Worm (Caenorhabditis elegans) whole organism, young adult: Measurements from ENCODE around the gene C01G10.5.

Experiments used
- B0261.1 ChIP-seq: sonication (generic microtip); optimal IDR thresholded peaks from 2 replicates; lab custom pipeline; 2016; ENCODE audit warnings: mild to moderate bottlenecking, missing genetic modification characterization, moderate library complexity, missing compliant biosample characterization
- D2030.7 ChIP-seq: fragments of 200-800 bp; sonication (Bioruptor generic); IDR thresholded peaks from 2 replicates; pipeline ENCODE4 v1.3.6; 2022; ENCODE audit warnings: missing genetic modification reagents, missing genetic modification characterization, missing compliant biosample characterization
- F10E7.11 ChIP-seq: sonication (generic microtip); optimal IDR thresholded peaks from 2 replicates; lab custom pipeline; 2017; ENCODE audit warnings: mild to moderate bottlenecking, missing genetic modification characterization, moderate library complexity, missing compliant biosample characterization
- F22D6.2 ChIP-seq: sonication (generic microtip); optimal IDR thresholded peaks from 2 replicates; lab custom pipeline; 2016; ENCODE audit warnings: mild to moderate bottlenecking, missing genetic modification characterization, missing compliant biosample characterization
- F55B11.4 ChIP-seq: sonication (generic microtip); optimal IDR thresholded peaks from 2 replicates; lab custom pipeline; 2016; ENCODE audit warnings: missing compliant biosample characterization, missing genetic modification characterization, borderline replicate concordance; ENCODE audit not compliant: insufficient read depth
- K12H6.12 ChIP-seq: fragments of 200-800 bp; sonication (Bioruptor generic); optimal IDR thresholded peaks from 2 replicates; lab custom pipeline; 2018; ENCODE audit warnings: mild to moderate bottlenecking, missing genetic modification characterization, missing compliant biosample characterization
- Y56A3A.18 ChIP-seq: fragments of 200-800 bp; sonication (Bioruptor generic); IDR thresholded peaks from 2 replicates; pipeline ENCODE4 v1.3.6; 2022; ENCODE audit warnings: missing genetic modification reagents, missing genetic modification characterization, missing compliant biosample characterization
- aptf-3 ChIP-seq: fragments of 200-800 bp; sonication (Bioruptor generic); IDR thresholded peaks from 2 replicates; pipeline ENCODE4 v1.3.6; 2022; ENCODE audit warnings: missing genetic modification characterization, missing compliant biosample characterization
- atf-7 ChIP-seq: sonication (generic microtip); optimal IDR thresholded peaks from 2 replicates; lab custom pipeline; 2017; ENCODE audit warnings: mild to moderate bottlenecking, missing genetic modification characterization, missing compliant biosample characterization
- attf-5 ChIP-seq: fragments of 200-800 bp; sonication (Bioruptor generic); optimal IDR thresholded peaks from 2 replicates; lab custom pipeline; 2018; ENCODE audit warnings: mild to moderate bottlenecking, missing genetic modification characterization, missing compliant biosample characterization
- ccch-3 ChIP-seq: fragments of 200-800 bp; sonication (Bioruptor generic); optimal IDR thresholded peaks from 2 replicates; lab custom pipeline; 2018; ENCODE audit warnings: mild to moderate bottlenecking, missing genetic modification characterization, missing compliant biosample characterization
- cebp-1 ChIP-seq, 2 experiments: fragments of 200-800 bp in 1 of 2; sonication (Bioruptor generic) in 1 of 2; sonication (generic microtip) in 1 of 2; IDR thresholded peaks in 1 of 2; optimal IDR thresholded peaks in 1 of 2; 2 replicates each; pipeline versions ENCODE4 v1.3.6 to Lab custom; 2017 to 2022; ENCODE audit warnings: missing compliant biosample characterization in 2 of 2, missing genetic modification characterization in 2 of 2, mild to moderate bottlenecking in 1 of 2, missing genetic modification reagents in 1 of 2, moderate library complexity in 1 of 2
- ceh-100 ChIP-seq: fragments of 200-800 bp; sonication (Bioruptor generic); IDR thresholded peaks from 2 replicates; pipeline ENCODE4 v1.3.6; 2022; ENCODE audit warnings: missing genetic modification reagents, missing genetic modification characterization, missing compliant biosample characterization
- ceh-27 ChIP-seq: fragments of 200-800 bp; sonication (Bioruptor generic); optimal IDR thresholded peaks from 2 replicates; lab custom pipeline; 2018; ENCODE audit warnings: mild to moderate bottlenecking, missing genetic modification characterization, moderate library complexity, missing compliant biosample characterization
- dpl-1 ChIP-seq: fragments of 150-350 bp; optimal IDR thresholded peaks from 2 replicates; lab custom pipeline; 2014; ENCODE audit warnings: missing biosample characterization, missing genetic modification reagents, missing genetic modification characterization
- efl-1 ChIP-seq: fragments of 150-350 bp; optimal IDR thresholded peaks from 2 replicates; lab custom pipeline; 2014; ENCODE audit warnings: missing biosample characterization, missing genetic modification reagents, missing genetic modification characterization
- egrh-3 ChIP-seq: fragments of 200-800 bp; sonication (Bioruptor generic); IDR thresholded peaks from 2 replicates; pipeline ENCODE4 v1.3.6; 2022; ENCODE audit warnings: missing genetic modification reagents, missing genetic modification characterization, missing compliant biosample characterization
- ekl-4 ChIP-seq: fragments of 200-800 bp; sonication (Bioruptor generic); IDR thresholded peaks from 2 replicates; pipeline ENCODE4 v1.3.6; 2022; ENCODE audit warnings: missing genetic modification reagents, missing genetic modification characterization, missing compliant biosample characterization
- fkh-3 ChIP-seq: sonication (generic microtip); optimal IDR thresholded peaks from 2 replicates; lab custom pipeline; 2016; ENCODE audit warnings: mild to moderate bottlenecking, missing genetic modification characterization, missing compliant biosample characterization
- gei-17 ChIP-seq: fragments of 200-800 bp; sonication (Bioruptor generic); optimal IDR thresholded peaks from 2 replicates; lab custom pipeline; 2018; ENCODE audit warnings: mild to moderate bottlenecking, missing genetic modification characterization, missing compliant biosample characterization
- hlh-12 ChIP-seq: sonication (generic microtip); optimal IDR thresholded peaks from 2 replicates; lab custom pipeline; 2016; ENCODE audit warnings: missing genetic modification characterization, missing compliant biosample characterization
- hmg-1.2 ChIP-seq: fragments of 200-800 bp; sonication (Bioruptor generic); IDR thresholded peaks from 2 replicates; pipeline ENCODE4 v1.3.6; 2022; ENCODE audit warnings: missing genetic modification reagents, missing genetic modification characterization, missing compliant biosample characterization
- lag-1 ChIP-seq: fragments of 200-800 bp; sonication (Bioruptor generic); IDR thresholded peaks from 2 replicates; pipeline ENCODE4 v1.3.6; 2022; ENCODE audit warnings: missing genetic modification reagents, missing genetic modification characterization, missing compliant biosample characterization
- let-526 ChIP-seq: fragments of 200-800 bp; sonication (Bioruptor generic); IDR thresholded peaks from 2 replicates; pipeline ENCODE4 v1.3.6; 2022; ENCODE audit warnings: missing genetic modification reagents, missing genetic modification characterization, missing compliant biosample characterization
- lin-54 ChIP-seq: fragments of 200-800 bp; sonication (Bioruptor generic); optimal IDR thresholded peaks from 2 replicates; lab custom pipeline; 2018; ENCODE audit warnings: mild to moderate bottlenecking, missing genetic modification characterization, missing compliant biosample characterization
- madf-10 ChIP-seq: sonication (generic microtip); optimal IDR thresholded peaks from 2 replicates; lab custom pipeline; 2016; ENCODE audit warnings: mild to moderate bottlenecking, missing genetic modification characterization, missing compliant biosample characterization
- mxl-1 ChIP-seq: sonication (generic microtip); optimal IDR thresholded peaks from 2 replicates; lab custom pipeline; 2016; ENCODE audit warnings: missing genetic modification characterization, missing compliant biosample characterization
- nfyb-1 ChIP-seq: fragments of 200-800 bp; sonication (Bioruptor generic); IDR thresholded peaks from 2 replicates; pipeline ENCODE4 v1.3.6; 2022; ENCODE audit warnings: missing genetic modification reagents, missing genetic modification characterization, missing compliant biosample characterization
- nhr-27 ChIP-seq: fragments of 200-800 bp; sonication (Bioruptor generic); optimal IDR thresholded peaks from 2 replicates; lab custom pipeline; 2018; ENCODE audit warnings: mild to moderate bottlenecking, missing genetic modification characterization, moderate library complexity, missing compliant biosample characterization
- nhr-80 ChIP-seq: sonication (generic microtip); optimal IDR thresholded peaks from 2 replicates; lab custom pipeline; 2016; ENCODE audit warnings: missing genetic modification characterization, missing compliant biosample characterization
- nhr-90 ChIP-seq: sonication (generic microtip); optimal IDR thresholded peaks from 2 replicates; lab custom pipeline; 2016; ENCODE audit warnings: missing genotype, mild to moderate bottlenecking, missing genetic modification characterization, missing compliant biosample characterization
- repo-1 ChIP-seq: sonication (generic microtip); optimal IDR thresholded peaks from 2 replicates; lab custom pipeline; 2017; ENCODE audit warnings: mild to moderate bottlenecking, missing genetic modification characterization, missing compliant biosample characterization
- snpc-4 ChIP-seq, 5 experiments: fragments of 150-350 bp in 1 of 5; sonication (generic microtip) in 4 of 5; optimal IDR thresholded peaks; 2 replicates each; lab custom pipeline; 2014 to 2018; ENCODE audit warnings: missing genetic modification characterization in 5 of 5, missing biosample characterization in 3 of 5, antibody characterized with exemption in 2 of 5, mild to moderate bottlenecking in 2 of 5, missing compliant biosample characterization in 2 of 5, missing genotype in 2 of 5, moderate library complexity in 2 of 5, missing genetic modification reagents in 1 of 5
- somi-1 ChIP-seq: fragments of 200-800 bp; sonication (Bioruptor generic); optimal IDR thresholded peaks from 2 replicates; lab custom pipeline; 2018; ENCODE audit warnings: mild to moderate bottlenecking, missing genetic modification characterization, missing compliant biosample characterization
- tbp1 ChIP-seq: fragments of 200-800 bp; sonication (Bioruptor generic); optimal IDR thresholded peaks from 2 replicates; lab custom pipeline; 2018; ENCODE audit warnings: mild to moderate bottlenecking, missing genetic modification characterization, missing compliant biosample characterization
- zfh-2 ChIP-seq: fragments of 200-800 bp; sonication (Bioruptor generic); conservative IDR thresholded peaks from 2 replicates; pipeline ENCODE4 v1.3.6; 2022; ENCODE audit warnings: missing genetic modification reagents, missing genetic modification characterization, missing compliant biosample characterization
- zim-3 ChIP-seq: sonication (generic microtip); optimal IDR thresholded peaks from 2 replicates; lab custom pipeline; 2017; ENCODE audit warnings: mild to moderate bottlenecking, missing genetic modification characterization, moderate library complexity, missing compliant biosample characterization
- ztf-18 ChIP-seq: sonication (generic microtip); optimal IDR thresholded peaks from 2 replicates; lab custom pipeline; 2016; ENCODE audit warnings: missing genotype, mild to moderate bottlenecking, missing genetic modification characterization, missing compliant biosample characterization
- ztf-22 ChIP-seq: fragments of 200-800 bp; sonication (Bioruptor generic); optimal IDR thresholded peaks from 2 replicates; lab custom pipeline; 2018; ENCODE audit warnings: mild to moderate bottlenecking, missing genetic modification characterization, moderate library complexity, missing compliant biosample characterization

Gene C01G10.5

ce11 chrV:15071015-15071810 is 18.1 kb downstream of the C01G10.5 start, which contains the start of gene unc-76 (continued):
- TF ChIP-seq zfh-2 (GFP tag; lab: Robert Waterston, UW) = peak; percentile 53; the same call in 1 of the 2 replicates
- TF ChIP-seq lag-1 (GFP tag; lab: Robert Waterston, UW) = no peak
- TF ChIP-seq F55B11.4 (tag; lab: Kevin White, UChicago) = no peak
- no peak for TF ChIP-seq ztf-22
- TF ChIP-seq aptf-3 = no peak
- no peak for TF ChIP-seq mxl-1 (tag; lab: Kevin White, UChicago)
- no peak for TF ChIP-seq dpl-1 (GFP tag; lab: Kevin White, UChicago)
- TF ChIP-seq tbp1 (GFP tag; lab: Kevin White, UChicago) = peak; percentile 10
- TF ChIP-seq ekl-4 = no peak
- no peak for TF ChIP-seq nhr-27 (tag; lab: Kevin White, UChicago)
- TF ChIP-seq attf-5 (GFP tag; lab: Kevin White, UChicago) = peak; percentile 38
- no peak for TF ChIP-seq Y56A3A.18 (GFP tag; lab: Robert Waterston, UW)
- no peak for TF ChIP-seq ccch-3 (GFP tag; lab: Kevin White, UChicago)
- TF ChIP-seq ztf-18 = peak; percentile 29
- peak; percentile 89 for TF ChIP-seq K12H6.12 (tag; lab: Kevin White, UChicago)
- peak; percentile 20 for TF ChIP-seq madf-10 (tag; lab: Kevin White, UChicago)
- TF ChIP-seq snpc-4 (GFP tag; optimal IDR thresholded peaks at IDR 0.05; lab: Kevin White, UChicago) = no peak
- TF ChIP-seq snpc-4 (tag; optimal IDR thresholded peaks at IDR 0.05; lab: Kevin White, UChicago) = peak in 2 of 4 experiments; percentile 34 to 55
- TF ChIP-seq D2030.7 (GFP tag; lab: Robert Waterston, UW) = no peak
- no peak for TF ChIP-seq nhr-80 (tag; lab: Kevin White, UChicago)
- no peak for TF ChIP-seq let-526
- TF ChIP-seq fkh-3 (tag; lab: Kevin White, UChicago) = no peak
- TF ChIP-seq zim-3 (tag; lab: Kevin White, UChicago) = no peak
- TF ChIP-seq repo-1 (tag; lab: Kevin White, UChicago) = no peak
- no peak for TF ChIP-seq somi-1 (GFP tag; lab: Kevin White, UChicago)
- TF ChIP-seq ceh-27 (GFP tag; lab: Kevin White, UChicago) = peak; percentile 13
- no peak for TF ChIP-seq gei-17 (GFP tag; lab: Kevin White, UChicago)
- 0 out of 2 replicates have a peak, but pooled peaks have one; percentile 15 for TF ChIP-seq egrh-3
- no peak for TF ChIP-seq ceh-100 (GFP tag; lab: Robert Waterston, UW)
- no peak for TF ChIP-seq F22D6.2
- TF ChIP-seq F10E7.11 (tag; lab: Kevin White, UChicago) = no peak
- TF ChIP-seq lin-54 (GFP tag; lab: Kevin White, UChicago) = no peak
- peak; percentile 69 for TF ChIP-seq hmg-1.2 (GFP tag; lab: Robert Waterston, UW)
- TF ChIP-seq nfyb-1 (GFP tag; lab: Robert Waterston, UW) = no peak
- TF ChIP-seq hlh-12 (tag; lab: Kevin White, UChicago) = no peak
- TF ChIP-seq atf-7 (tag; lab: Kevin White, UChicago) = no peak
- no peak for TF ChIP-seq cebp-1 (GFP tag; IDR thresholded peaks at IDR 0.05; lab: Robert Waterston, UW)
- peak; percentile 67 for TF ChIP-seq cebp-1 (tag; optimal IDR thresholded peaks at IDR 0.05; lab: Kevin White, UChicago)
- no peak for TF ChIP-seq efl-1 (GFP tag; lab: Kevin White, UChicago)
- TF ChIP-seq B0261.1 (tag; lab: Kevin White, UChicago) = no peak
- no peak for TF ChIP-seq nhr-90 (tag; lab: Kevin White, UChicago)
